Worm (Caenorhabditis elegans) whole organism, late embryonic: ENCODE data around the gene F53E4.2.
"Not testable (repeated sequence)": the region's sequence is repeated elsewhere in the genome, so short reads cannot be mapped to it uniquely, and the experiment has no call there.

Source experiments
- K02D7.2 ChIP-seq: sonication (generic microtip); optimal IDR thresholded peaks from 2 replicates; lab custom pipeline; 2017; ENCODE audit warnings: mild to moderate bottlenecking, missing genetic modification characterization, missing compliant biosample characterization
- K09A11.1 ChIP-seq: sonication (generic microtip); optimal IDR thresholded peaks from 2 replicates; lab custom pipeline; 2017; ENCODE audit warnings: antibody characterized with exemption, mild to moderate bottlenecking, missing genetic modification characterization, missing compliant biosample characterization; ENCODE audit not compliant: insufficient read depth
- ahr-1 ChIP-seq: sonication (generic microtip); optimal IDR thresholded peaks from 2 replicates; lab custom pipeline; 2016; ENCODE audit warnings: missing genetic modification characterization, missing compliant biosample characterization
- ama-1 ChIP-seq: fragments of 150-350 bp; optimal IDR thresholded peaks from 2 replicates; lab custom pipeline; 2014
- ceh-14 ChIP-seq: sonication (generic microtip); optimal IDR thresholded peaks from 2 replicates; lab custom pipeline; 2016; ENCODE audit warnings: missing genotype, missing genetic modification characterization, missing compliant biosample characterization
- ceh-18 ChIP-seq: sonication (generic microtip); optimal IDR thresholded peaks from 2 replicates; lab custom pipeline; 2016; ENCODE audit warnings: missing genetic modification characterization, missing compliant biosample characterization
- ceh-45 ChIP-seq: fragments of 200-800 bp; sonication (Bioruptor generic); IDR thresholded peaks from 2 replicates; pipeline ENCODE4 v1.3.6; 2022; ENCODE audit warnings: missing genetic modification reagents, missing genetic modification characterization, missing compliant biosample characterization
- ceh-48 ChIP-seq: sonication (generic microtip); optimal IDR thresholded peaks from 2 replicates; lab custom pipeline; 2016; ENCODE audit warnings: missing genetic modification characterization, inconsistent platforms, missing compliant biosample characterization
- ceh-6 ChIP-seq: fragments of 200-800 bp; sonication (Bioruptor generic); optimal IDR thresholded peaks from 2 replicates; lab custom pipeline; 2018; ENCODE audit warnings: mild to moderate bottlenecking, missing genetic modification characterization, missing compliant biosample characterization
- ceh-9 ChIP-seq: sonication (generic microtip); optimal IDR thresholded peaks from 2 replicates; lab custom pipeline; 2016; ENCODE audit warnings: mild to moderate bottlenecking, missing genetic modification characterization, inconsistent platforms, missing compliant biosample characterization
- che-1 ChIP-seq: sonication (generic microtip); optimal IDR thresholded peaks from 2 replicates; lab custom pipeline; 2016; ENCODE audit warnings: mild to moderate bottlenecking, missing genetic modification characterization, missing compliant biosample characterization
- dve-1 ChIP-seq: sonication (generic microtip); optimal IDR thresholded peaks from 2 replicates; lab custom pipeline; 2017; ENCODE audit warnings: antibody characterized with exemption, mild to moderate bottlenecking, missing genetic modification characterization, missing compliant biosample characterization
- ets-4 ChIP-seq: sonication (generic microtip); optimal IDR thresholded peaks from 2 replicates; lab custom pipeline; 2016; ENCODE audit warnings: missing genetic modification characterization, missing compliant biosample characterization
- fkh-6 ChIP-seq: sonication (generic microtip); optimal IDR thresholded peaks from 2 replicates; lab custom pipeline; 2016; ENCODE audit warnings: missing genetic modification characterization, missing compliant biosample characterization
- gmeb-2 ChIP-seq: sonication (generic microtip); optimal IDR thresholded peaks from 2 replicates; lab custom pipeline; 2016; ENCODE audit warnings: missing genetic modification characterization, inconsistent platforms, missing compliant biosample characterization
- hlh-15 ChIP-seq: sonication (generic microtip); optimal IDR thresholded peaks from 2 replicates; lab custom pipeline; 2016; ENCODE audit warnings: missing genetic modification characterization, missing compliant biosample characterization
- lim-6 ChIP-seq: sonication (generic microtip); optimal IDR thresholded peaks from 2 replicates; lab custom pipeline; 2016; ENCODE audit warnings: missing genetic modification characterization, missing compliant biosample characterization
- mec-3 ChIP-seq: sonication (generic microtip); optimal IDR thresholded peaks from 2 replicates; lab custom pipeline; 2016; ENCODE audit warnings: borderline replicate concordance, missing genetic modification characterization, missing compliant biosample characterization
- nhr-11 ChIP-seq: fragments of 150-350 bp; optimal IDR thresholded peaks from 2 replicates; lab custom pipeline; 2014; ENCODE audit warnings: missing biosample characterization, missing genetic modification characterization
- nhr-232 ChIP-seq: sonication (generic microtip); optimal IDR thresholded peaks from 2 replicates; lab custom pipeline; 2016; ENCODE audit warnings: missing genetic modification characterization, missing compliant biosample characterization
- npax-4 ChIP-seq: sonication (generic microtip); optimal IDR thresholded peaks from 2 replicates; lab custom pipeline; 2016; ENCODE audit warnings: missing genetic modification characterization, missing compliant biosample characterization
- pax-1 ChIP-seq: fragments of 150-350 bp; optimal IDR thresholded peaks from 2 replicates; lab custom pipeline; 2014; ENCODE audit warnings: missing biosample characterization, missing genetic modification characterization
- pha-2 ChIP-seq: sonication (generic microtip); optimal IDR thresholded peaks from 2 replicates; lab custom pipeline; 2017; ENCODE audit warnings: mild to moderate bottlenecking, missing genetic modification characterization, missing compliant biosample characterization
- pqm-1 ChIP-seq: sonication (generic microtip); optimal IDR thresholded peaks from 2 replicates; lab custom pipeline; 2016; ENCODE audit warnings: missing genetic modification characterization, missing compliant biosample characterization
- ref-2 ChIP-seq: sonication (generic microtip); optimal IDR thresholded peaks from 2 replicates; lab custom pipeline; 2016; ENCODE audit warnings: missing genetic modification characterization, missing compliant biosample characterization
- rnt-1 ChIP-seq: sonication (generic microtip); optimal IDR thresholded peaks from 2 replicates; lab custom pipeline; 2016; ENCODE audit warnings: missing genetic modification characterization, missing compliant biosample characterization
- sox-2 ChIP-seq: fragments of 200-800 bp; sonication (Bioruptor generic); IDR thresholded peaks from 2 replicates; pipeline ENCODE4 v1.3.6; 2022; ENCODE audit warnings: missing genetic modification reagents, missing genetic modification characterization, missing compliant biosample characterization
- tbx-7 ChIP-seq: sonication (generic microtip); optimal IDR thresholded peaks from 2 replicates; lab custom pipeline; 2016; ENCODE audit warnings: missing genotype, missing genetic modification characterization, missing compliant biosample characterization
- ttx-3 ChIP-seq: sonication (generic microtip); optimal IDR thresholded peaks from 2 replicates; lab custom pipeline; 2016; ENCODE audit warnings: missing genetic modification reagents, missing genetic modification characterization, missing compliant biosample characterization
- unc-3 ChIP-seq, 2 experiments: fragments of 200-800 bp in 1 of 2; sonication (Bioruptor generic) in 1 of 2; sonication (generic microtip) in 1 of 2; conservative IDR thresholded peaks in 1 of 2; optimal IDR thresholded peaks in 1 of 2; 2 replicates each; pipeline versions ENCODE4 v1.3.6 to Lab custom; 2016 to 2022; ENCODE audit warnings: missing compliant biosample characterization in 2 of 2, missing genetic modification characterization in 2 of 2, missing genetic modification reagents in 1 of 2
- unc-55 ChIP-seq: sonication (generic microtip); optimal IDR thresholded peaks from 2 replicates; lab custom pipeline; 2017; ENCODE audit warnings: missing biosample characterization, missing genetic modification reagents, missing genetic modification characterization
- unc-86 ChIP-seq: sonication (generic microtip); optimal IDR thresholded peaks from 2 replicates; lab custom pipeline; 2016; ENCODE audit warnings: missing genetic modification characterization, missing compliant biosample characterization
- zip-5 ChIP-seq: sonication (generic microtip); optimal IDR thresholded peaks from 2 replicates; lab custom pipeline; 2016; ENCODE audit warnings: missing genetic modification characterization, missing compliant biosample characterization

Gene F53E4.2

ce11 chrV:15638853-15639252 is 15.4 kb upstream of the F53E4.2 start, which contains the start of gene srz-44:
Gene srz-44 (minus strand): TSS chrV:15638953.
- TF ChIP-seq ceh-6 (GFP tag; lab: Kevin White, UChicago), result no peak
- TF ChIP-seq ama-1 (lab: Kevin White, UChicago), result no peak
- no peak for TF ChIP-seq ceh-14 (tag; lab: Kevin White, UChicago)
- no peak for TF ChIP-seq sox-2 (GFP tag; lab: Robert Waterston, UW)
- TF ChIP-seq mec-3 (tag; lab: Kevin White, UChicago), result no peak
- no peak for TF ChIP-seq pqm-1 (tag; lab: Kevin White, UChicago)
- TF ChIP-seq npax-4 (tag; lab: Kevin White, UChicago), result no peak
- TF ChIP-seq fkh-6 (tag; lab: Kevin White, UChicago), result no peak
- no peak for TF ChIP-seq nhr-232 (tag; lab: Kevin White, UChicago)
- no peak for TF ChIP-seq unc-3 (GFP tag; conservative IDR thresholded peaks at IDR 0.05; lab: Robert Waterston, UW)
- TF ChIP-seq unc-3 (tag; optimal IDR thresholded peaks at IDR 0.05; lab: Kevin White, UChicago), result no peak
- TF ChIP-seq pha-2 (tag; lab: Kevin White, UChicago), result no peak
- no peak for TF ChIP-seq ceh-45
- no peak for TF ChIP-seq pax-1 (tag; lab: Kevin White, UChicago)
- TF ChIP-seq ceh-48, result no peak
- TF ChIP-seq ceh-9 (tag; lab: Kevin White, UChicago), result no peak
- no peak for TF ChIP-seq gmeb-2

- TF ChIP-seq K09A11.1, hlh-15, ceh-9 (tag; lab: Kevin White, UChicago): not testable (repeated sequence)
These were observed 11.0 kb upstream of the F53E4.2 start, which contains the start of gene C55A1.4 for ce11 chrV:15643192-15643591. Gene C55A1.4 (minus strand): TSS chrV:15643292.

ce11 chrV:15644575-15644974 is 9.6 kb upstream of the F53E4.2 start, which contains the start of gene str-23:
Gene str-23 (plus strand): TSS chrV:15644875.
- TF ChIP-seq unc-55 (GFP tag; lab: Kevin White, UChicago), result no peak
- no peak for TF ChIP-seq K02D7.2 (tag; lab: Kevin White, UChicago)

ce11 chrV:15647536-15648085 is 6.6 kb upstream of the F53E4.2 start, which contains the start of the genes C55A1.7 and C55A1.6:
Gene C55A1.7 (minus strand): TSS chrV:15647636.
Gene C55A1.6 (plus strand): TSS chrV:15648035.
- TF ChIP-seq ceh-18; ref-2 (tag; lab: Kevin White, UChicago); ets-4 (tag; lab: Kevin White, UChicago): not testable (repeated sequence)

- TF ChIP-seq che-1 (tag; lab: Kevin White, UChicago) (no peak), ttx-3 (tag; lab: Kevin White, UChicago) (no peak), lim-6 (tag; lab: Kevin White, UChicago) (no peak), sox-2 (GFP tag; lab: Robert Waterston, UW) (no peak), ahr-1 (tag; lab: Kevin White, UChicago) (no peak), unc-55 (GFP tag; lab: Kevin White, UChicago) (no peak), tbx-7 (tag; lab: Kevin White, UChicago) (no peak), rnt-1 (tag; lab: Kevin White, UChicago) (no peak), nhr-11 (tag; lab: Kevin White, UChicago) (no peak), unc-86 (tag; lab: Kevin White, UChicago) (no peak), K09A11.1 (tag; lab: Kevin White, UChicago) (no peak), dve-1 (tag; lab: Kevin White, UChicago) (no peak), ceh-45 (no peak), zip-5 (no peak)
These were observed 4.1 kb upstream of the F53E4.2 start, which contains the start of gene sru-42 for ce11 chrV:15650167-15650566. Gene sru-42 (plus strand): TSS chrV:15650467.
